Worm (Caenorhabditis elegans): ENCODE measurements around the gene arrd-4.

- no peak for TF ChIP-seq unc-62 (GFP tag; optimal IDR thresholded peaks at IDR 0.05)
- no peak for TF ChIP-seq ztf-25 (GFP tag; IDR thresholded peaks at IDR 0.05)
- TF ChIP-seq ZK185.1 (tag; optimal IDR thresholded peaks at IDR 0.05; ENCODE audit: poor library complexity, severe bottlenecking): no peak
- no peak for TF ChIP-seq rpc-1 (optimal IDR thresholded peaks at IDR 0.05)
- no peak for TF ChIP-seq rpc-1 (tag; optimal IDR thresholded peaks at IDR 0.05)
- no peak for TF ChIP-seq die-1 (tag; optimal IDR thresholded peaks at IDR 0.05)
- no peak for TF ChIP-seq sea-2 (GFP tag; IDR thresholded peaks at IDR 0.05)
- no peak for TF ChIP-seq F39B2.1 (GFP tag; IDR thresholded peaks at IDR 0.05)
- TF ChIP-seq nhr-90 (tag; optimal IDR thresholded peaks at IDR 0.05): no peak
- no peak for TF ChIP-seq C17E4.6 (GFP tag; IDR thresholded peaks at IDR 0.05)
- TF ChIP-seq ama-1 (optimal IDR thresholded peaks at IDR 0.05): no peak
- no peak for TF ChIP-seq ama-1 (GFP tag; optimal IDR thresholded peaks at IDR 0.05)
- no peak for TF ChIP-seq B0261.1 (tag; optimal IDR thresholded peaks at IDR 0.05)
- no peak for TF ChIP-seq aptf-3 (GFP tag; IDR thresholded peaks at IDR 0.05)
These were observed 46.9 kb downstream of the arrd-4 start for ce11 chrII:9791185-9791584.
